In the genomic region with DNA sequence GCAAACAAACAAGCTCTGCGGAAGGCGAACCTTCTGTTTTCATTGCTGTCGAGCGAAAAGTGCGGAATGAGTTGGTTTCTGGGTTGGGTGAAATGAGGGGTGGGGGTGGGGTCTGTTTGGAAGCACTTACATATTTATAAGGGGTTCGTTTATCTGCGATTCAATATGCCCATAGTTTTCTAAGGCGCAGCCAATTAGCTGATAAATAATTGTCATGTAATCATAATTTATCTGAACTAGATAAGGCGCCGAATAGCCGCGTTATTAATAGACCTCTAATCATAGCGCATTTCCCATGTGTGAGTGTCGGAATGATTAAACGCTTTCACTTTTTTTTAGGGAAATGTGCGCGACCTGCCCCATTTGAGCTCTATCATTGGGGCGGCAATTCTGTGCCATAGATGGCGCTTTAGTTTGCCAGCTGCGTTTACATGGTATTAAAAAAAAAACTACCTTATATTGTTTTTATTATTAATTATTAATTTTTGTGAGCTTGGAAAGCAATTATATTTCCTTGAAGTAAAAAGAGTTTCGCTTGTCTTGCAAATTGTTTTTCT, we compare ENCODE assay signal across 3 fruit fly cellular contexts.
TF ChIP-seq lines count a peak whose summit lies in the region.

No protein-coding gene starts in this region.

- peak; percentile 34 to 43 for TF ChIP-seq CTCF in S2 (optimal IDR thresholded peaks at IDR 0.05; lab: Kevin White, UChicago)
- TF ChIP-seq CTCF in whole organism, embryonic (GFP tag; optimal IDR thresholded peaks at IDR 0.05; lab: Kevin White, UChicago), result peak; percentile 88

TF ChIP-seq in whole organism, embryonic, 481 proteins besides CTCF, POLR2A, EP300 and RAD21:
- no peak for TF ChIP-seq CG12769 (tag; optimal IDR thresholded peaks at IDR 0.05; lab: Kevin White, UChicago)
- TF ChIP-seq lab (GFP tag; optimal IDR thresholded peaks at IDR 0.05; lab: Kevin White, UChicago), result peak; percentile 40
- no peak for TF ChIP-seq pum (GFP tag; optimal IDR thresholded peaks at IDR 0.05; lab: Kevin White, UChicago)
- peak; percentile 62 for TF ChIP-seq exex (tag; optimal IDR thresholded peaks at IDR 0.05; lab: Kevin White, UChicago)
- no peak for TF ChIP-seq gsb-n (tag; optimal IDR thresholded peaks at IDR 0.05; lab: Kevin White, UChicago)
- TF ChIP-seq pfk (GFP tag; optimal IDR thresholded peaks at IDR 0.05; lab: Kevin White, UChicago), result peak; percentile 39
- TF ChIP-seq Nf-YC (tag; optimal IDR thresholded peaks at IDR 0.05; lab: Kevin White, UChicago), result no peak
- TF ChIP-seq insv (GFP tag; optimal IDR thresholded peaks at IDR 0.05; lab: Kevin White, UChicago), result no peak
- peak; percentile 81 for TF ChIP-seq Dip2 (GFP tag; IDR thresholded peaks at IDR 0.05; lab: Robert Waterston, UW)
- TF ChIP-seq Vsx1 (GFP tag; optimal IDR thresholded peaks at IDR 0.05; lab: Kevin White, UChicago), result peak; percentile 36
- TF ChIP-seq Blimp-1 (GFP tag; optimal IDR thresholded peaks at IDR 0.05; lab: Kevin White, UChicago), result peak; percentile 54
- TF ChIP-seq mirr (GFP tag; optimal IDR thresholded peaks at IDR 0.05; lab: Kevin White, UChicago), result peak; percentile 67

TF ChIP-seq in whole organism, prepupa, 60 proteins besides CTCF, POLR2A, EP300 and RAD21:
- no peak for TF ChIP-seq CG16779 (tag; optimal IDR thresholded peaks at IDR 0.05; lab: Kevin White, UChicago)
- peak; percentile 39 for TF ChIP-seq fkh (GFP tag; optimal IDR thresholded peaks at IDR 0.05; lab: Kevin White, UChicago)
